Worm (Caenorhabditis elegans): ENCODE measurements around the gene F46H5.4.

ce11 chrX:7289565-7289964 is 35.2 kb upstream of the F46H5.4 start:
- TF ChIP-seq ama-1 (optimal IDR thresholded peaks at IDR 0.05) (no peak), ceh-18 (tag; optimal IDR thresholded peaks at IDR 0.05) (no peak), dmd-4 (tag; optimal IDR thresholded peaks at IDR 0.05; ENCODE audit: borderline replicate concordance) (no peak)

Measured in whole organism, late embryonic.